Fruit fly (Drosophila melanogaster): ENCODE measurements around the gene Tim9a.

Tim9a gene

DNA sequence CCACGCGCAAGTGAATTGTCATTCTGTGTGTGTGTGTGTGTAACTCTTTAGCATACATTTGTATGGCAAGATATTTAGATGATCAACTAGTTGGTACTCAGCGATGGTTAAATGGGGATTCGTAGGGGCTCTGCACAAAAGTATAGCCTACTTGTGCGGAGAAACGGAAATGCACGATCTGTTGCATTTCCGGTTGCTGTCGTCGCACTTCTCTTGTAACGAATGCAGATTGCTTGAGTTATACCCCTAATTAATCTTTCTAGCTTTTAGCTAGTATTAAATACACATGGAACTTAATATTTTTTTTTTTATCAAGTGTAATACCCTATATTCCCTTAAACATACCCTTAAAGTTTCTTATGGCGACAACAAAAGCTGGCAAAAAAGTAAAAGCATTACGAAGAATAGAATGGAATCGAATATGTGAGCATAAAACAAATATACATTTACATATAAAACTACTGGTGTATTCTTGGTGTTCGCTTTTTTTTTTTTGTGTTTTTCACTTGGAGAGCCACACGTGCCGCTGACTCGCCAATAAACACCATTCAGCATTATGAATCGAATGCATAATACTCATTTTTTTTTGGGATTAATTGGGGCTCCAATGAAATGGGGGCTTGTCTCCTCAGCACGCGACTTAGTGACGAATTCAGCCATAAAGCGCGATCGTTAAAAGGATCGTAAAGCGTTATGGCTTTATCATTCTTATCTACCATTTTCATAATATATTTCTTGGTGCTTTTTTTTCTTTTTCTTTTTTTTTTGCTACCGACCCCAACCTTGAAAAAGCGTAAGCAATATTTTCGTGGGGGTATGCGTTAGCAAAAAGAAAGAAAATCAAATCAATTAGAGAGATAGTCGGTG, 6.4 kb downstream of the Tim9a start:
- TF ChIP-seq CG14711 (tag; optimal IDR thresholded peaks at IDR 0.05) (peak; percentile 48), Crg-1 (GFP tag; optimal IDR thresholded peaks at IDR 0.05) (peak; percentile 52), ovo (GFP tag; optimal IDR thresholded peaks at IDR 0.05) (no peak), CG7101 (tag; optimal IDR thresholded peaks at IDR 0.05) (peak; percentile 53), toe (GFP tag; optimal IDR thresholded peaks at IDR 0.05) (no peak), CG1620 (GFP tag; optimal IDR thresholded peaks at IDR 0.05) (no peak), cic (GFP tag; optimal IDR thresholded peaks at IDR 0.05) (no peak), CG5204 (GFP tag; optimal IDR thresholded peaks at IDR 0.05) (no peak), cnc (optimal IDR thresholded peaks at IDR 0.05) (no peak), kay (GFP tag; ENCODE audit: borderline replicate concordance) (no peak), CG33017 (tag; optimal IDR thresholded peaks at IDR 0.05) (no peak), Hr96 (GFP tag; optimal IDR thresholded peaks at IDR 0.05) (no peak), bab1 (GFP tag; optimal IDR thresholded peaks at IDR 0.05) (peak; percentile 69), Mnt (GFP tag; optimal IDR thresholded peaks at IDR 0.05) (no peak), tj (GFP tag; optimal IDR thresholded peaks at IDR 0.05) (peak; percentile 89), pad (GFP tag; optimal IDR thresholded peaks at IDR 0.05) (peak; percentile 42), Clk (GFP tag; optimal IDR thresholded peaks at IDR 0.05) (no peak), CG12768 (GFP tag; optimal IDR thresholded peaks at IDR 0.05) (no peak)

DNA sequence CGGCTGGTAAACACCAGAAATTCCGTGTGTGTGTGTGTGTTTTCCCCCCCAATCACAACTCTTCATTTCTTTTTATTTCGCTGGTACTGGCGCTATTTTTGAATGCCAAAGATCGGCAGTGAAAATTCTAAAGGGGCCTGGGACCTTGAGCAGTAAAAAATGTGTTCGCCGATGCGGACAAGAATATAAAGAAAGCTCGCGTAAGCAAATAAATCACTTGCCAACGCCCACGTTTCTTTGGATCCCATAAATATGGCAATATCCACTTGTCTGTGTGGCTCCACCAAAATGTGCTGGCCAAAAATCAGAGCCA, 7.0 kb downstream of the Tim9a start:
- no peak for TF ChIP-seq Clk (GFP tag; optimal IDR thresholded peaks at IDR 0.05)
- TF ChIP-seq toe (GFP tag; optimal IDR thresholded peaks at IDR 0.05) = no peak
- TF ChIP-seq Crg-1 (GFP tag; optimal IDR thresholded peaks at IDR 0.05) = no peak
- TF ChIP-seq CG7045 (GFP tag; optimal IDR thresholded peaks at IDR 0.05) = no peak
- TF ChIP-seq pad (GFP tag; optimal IDR thresholded peaks at IDR 0.05) = no peak
- no peak for TF ChIP-seq CG5204 (GFP tag; optimal IDR thresholded peaks at IDR 0.05)
- TF ChIP-seq kay (GFP tag; ENCODE audit: borderline replicate concordance) = no peak
- TF ChIP-seq Mnt (GFP tag; optimal IDR thresholded peaks at IDR 0.05) = no peak
- TF ChIP-seq CG7101 (tag; optimal IDR thresholded peaks at IDR 0.05) = no peak

DNA sequence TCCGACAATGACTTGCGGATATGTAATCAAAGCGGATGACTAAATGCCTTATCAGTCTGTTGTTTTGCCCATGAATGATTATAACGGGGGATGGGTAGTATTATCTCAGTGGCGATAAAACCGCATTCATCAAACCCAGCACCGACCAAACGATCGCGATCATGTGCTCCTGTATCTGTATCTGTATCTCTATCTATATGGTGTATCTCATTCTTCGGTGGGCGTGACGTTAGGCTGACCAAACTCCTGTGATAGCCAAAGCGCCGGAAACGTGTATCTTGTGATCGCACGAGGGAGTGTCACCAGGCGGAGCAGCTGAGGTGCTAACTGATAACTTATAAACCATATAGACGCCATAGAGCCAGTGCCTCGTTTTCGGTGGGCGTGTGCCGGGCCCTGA, 7.8 kb downstream of the Tim9a start:
- TF ChIP-seq CG1620 (GFP tag; optimal IDR thresholded peaks at IDR 0.05) (no peak), CG7101 (tag; optimal IDR thresholded peaks at IDR 0.05) (no peak), Crg-1 (GFP tag; optimal IDR thresholded peaks at IDR 0.05) (no peak), cic (GFP tag; optimal IDR thresholded peaks at IDR 0.05) (no peak), cnc (optimal IDR thresholded peaks at IDR 0.05) (peak; percentile 15 to 66), tj (GFP tag; optimal IDR thresholded peaks at IDR 0.05) (no peak)

DNA sequence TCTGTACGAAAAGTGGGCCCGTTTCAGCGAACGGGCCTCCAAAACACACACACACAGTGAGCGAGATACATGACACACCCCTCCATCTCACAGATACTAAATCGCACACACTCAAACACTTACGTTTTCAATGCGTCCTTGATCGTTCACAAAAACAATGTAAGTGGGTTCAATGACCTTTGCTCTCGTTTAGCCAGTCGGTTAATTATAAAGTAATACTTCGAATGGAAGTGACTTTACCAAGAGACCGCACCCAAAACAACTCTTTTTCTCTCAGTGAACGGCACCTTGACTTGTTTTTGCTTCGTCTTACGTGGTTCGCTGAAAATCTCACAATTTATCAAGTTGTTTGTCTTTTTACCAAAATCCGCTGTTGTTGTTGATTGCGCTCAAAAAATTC, 9.3 kb downstream of the Tim9a start:
- TF ChIP-seq toe (GFP tag; optimal IDR thresholded peaks at IDR 0.05) (no peak), CG33017 (tag; optimal IDR thresholded peaks at IDR 0.05) (no peak), ovo (GFP tag; optimal IDR thresholded peaks at IDR 0.05) (no peak), Hr96 (GFP tag; optimal IDR thresholded peaks at IDR 0.05) (no peak), bab1 (GFP tag; optimal IDR thresholded peaks at IDR 0.05) (no peak), CG1620 (GFP tag; optimal IDR thresholded peaks at IDR 0.05) (no peak), cnc (optimal IDR thresholded peaks at IDR 0.05) (no peak), CG12768 (GFP tag; optimal IDR thresholded peaks at IDR 0.05) (no peak), Mnt (GFP tag; optimal IDR thresholded peaks at IDR 0.05) (no peak), CG14711 (tag; optimal IDR thresholded peaks at IDR 0.05) (no peak), CG7045 (GFP tag; optimal IDR thresholded peaks at IDR 0.05) (no peak), kay (GFP tag; ENCODE audit: borderline replicate concordance) (no peak), cic (GFP tag; optimal IDR thresholded peaks at IDR 0.05) (no peak), pad (GFP tag; optimal IDR thresholded peaks at IDR 0.05) (no peak), tj (GFP tag; optimal IDR thresholded peaks at IDR 0.05) (no peak), CG7101 (tag; optimal IDR thresholded peaks at IDR 0.05) (no peak), CG5204 (GFP tag; optimal IDR thresholded peaks at IDR 0.05) (no peak), Clk (GFP tag; optimal IDR thresholded peaks at IDR 0.05) (no peak), CG11617 (GFP tag; optimal IDR thresholded peaks at IDR 0.05) (no peak)

DNA sequence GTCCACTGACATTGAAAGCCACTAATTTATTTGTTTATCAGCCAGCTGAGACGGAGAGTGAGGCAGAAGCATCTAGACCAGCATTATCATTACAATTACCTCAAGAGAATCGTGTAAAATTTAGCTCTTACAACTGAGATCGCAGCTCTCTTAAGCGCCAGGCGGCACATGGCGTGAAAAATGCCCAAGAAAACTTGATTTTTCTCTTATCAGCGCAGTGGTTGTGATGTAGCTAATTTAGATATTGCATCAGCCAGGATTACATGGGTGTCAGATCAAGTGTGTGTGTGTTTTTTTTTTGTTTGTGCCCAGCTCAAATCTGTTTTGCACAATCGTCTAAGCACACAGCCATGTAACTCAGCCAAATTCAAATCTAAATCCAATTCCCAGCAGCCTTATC, 10.0 kb downstream of the Tim9a start:
- peak; percentile 42 for TF ChIP-seq Mnt (GFP tag; optimal IDR thresholded peaks at IDR 0.05)
- no peak for TF ChIP-seq CG7045 (GFP tag; optimal IDR thresholded peaks at IDR 0.05)

DNA sequence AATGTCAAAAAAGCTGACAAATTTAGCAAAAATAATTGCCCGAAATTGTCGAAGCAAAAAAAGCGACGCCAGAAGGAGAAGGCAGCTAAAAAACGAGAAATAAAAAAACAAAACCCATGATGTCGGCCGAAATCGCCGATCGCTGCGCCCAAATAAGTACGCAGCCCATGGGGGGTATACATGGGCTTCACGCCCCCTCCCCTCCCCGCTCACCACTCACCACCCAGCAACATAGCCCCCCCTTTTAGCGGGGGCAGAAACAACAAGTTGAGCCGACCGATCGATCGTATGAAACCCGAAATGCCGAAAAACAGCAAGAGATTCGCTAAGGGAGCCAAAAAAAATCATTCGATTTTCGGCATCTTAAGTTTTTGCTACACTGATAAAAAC, 11.0 kb downstream of the Tim9a start:
- TF ChIP-seq kay (GFP tag; ENCODE audit: borderline replicate concordance) = no peak
- TF ChIP-seq pad (GFP tag; optimal IDR thresholded peaks at IDR 0.05) = peak; percentile 39
- no peak for TF ChIP-seq CG7101 (tag; optimal IDR thresholded peaks at IDR 0.05)
- no peak for TF ChIP-seq Hr96 (GFP tag; optimal IDR thresholded peaks at IDR 0.05)
- no peak for TF ChIP-seq Crg-1 (GFP tag; optimal IDR thresholded peaks at IDR 0.05)
- peak; percentile 96 for TF ChIP-seq tj (GFP tag; optimal IDR thresholded peaks at IDR 0.05)
- no peak for TF ChIP-seq Mnt (GFP tag; optimal IDR thresholded peaks at IDR 0.05)
- no peak for TF ChIP-seq Clk (GFP tag; optimal IDR thresholded peaks at IDR 0.05)
- no peak for TF ChIP-seq CG12768 (GFP tag; optimal IDR thresholded peaks at IDR 0.05)
